Fruit fly (Drosophila melanogaster): ENCODE data around the gene Cfp1.

DNA sequence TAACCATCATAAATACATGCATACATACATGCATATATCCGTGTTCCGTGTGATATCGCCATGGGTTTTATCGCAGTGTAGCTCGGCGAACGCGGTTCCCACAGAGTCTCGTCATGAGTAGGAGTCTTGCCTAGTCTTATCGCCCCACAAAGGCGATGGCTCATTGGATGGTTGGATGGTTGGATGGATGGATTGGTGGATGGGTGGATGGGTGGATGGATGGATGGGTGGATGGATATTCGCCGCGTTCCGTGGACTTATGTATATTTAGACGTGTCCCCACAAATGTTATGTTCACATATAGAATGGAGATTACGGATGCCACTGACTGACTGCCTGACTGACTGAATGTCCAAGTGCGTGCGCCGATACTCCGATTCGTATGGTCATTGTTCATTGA, 18.5 kb upstream of the Cfp1 start:
- TF ChIP-seq Dll (optimal IDR thresholded peaks at IDR 0.05) (no peak), pan (optimal IDR thresholded peaks at IDR 0.05) (no peak), EcR (GFP tag; optimal IDR thresholded peaks at IDR 0.05) (no peak), psq (optimal IDR thresholded peaks at IDR 0.05) (no peak)
